Worm (Caenorhabditis elegans) whole organism, L1 larva: ENCODE results near the gene ins-15.

Experiments used
- C04F5.9 ChIP-seq: sonication (generic microtip); optimal IDR thresholded peaks from 2 replicates; lab custom pipeline; 2016; ENCODE audit warnings: missing genetic modification characterization, missing compliant biosample characterization
- C16A3.4 ChIP-seq: fragments of 150-350 bp; optimal IDR thresholded peaks from 2 replicates; lab custom pipeline; 2014; ENCODE audit warnings: missing biosample characterization, missing genetic modification characterization
- C34B4.2 ChIP-seq: sonication (generic microtip); optimal IDR thresholded peaks from 2 replicates; lab custom pipeline; 2017; ENCODE audit warnings: mild to moderate bottlenecking, missing genetic modification characterization, missing compliant biosample characterization
- Y116A8C.19 ChIP-seq: sonication (generic microtip); optimal IDR thresholded peaks from 2 replicates; lab custom pipeline; 2016; ENCODE audit warnings: missing compliant biosample characterization, missing genetic modification characterization, borderline replicate concordance
- aha-1 ChIP-seq: fragments of 150-350 bp; optimal IDR thresholded peaks from 2 replicates; lab custom pipeline; 2014; ENCODE audit warnings: missing biosample characterization, missing genetic modification characterization
- ama-1 ChIP-seq: fragments of 150-350 bp; optimal IDR thresholded peaks from 2 replicates; lab custom pipeline; 2014
- blmp-1 ChIP-seq: fragments of 150-350 bp; optimal IDR thresholded peaks from 2 replicates; lab custom pipeline; 2014; ENCODE audit warnings: missing biosample characterization, missing genetic modification characterization
- ceh-63 ChIP-seq: fragments of 200-800 bp; sonication (Bioruptor generic); optimal IDR thresholded peaks from 2 replicates; lab custom pipeline; 2018; ENCODE audit warnings: mild to moderate bottlenecking, missing genetic modification characterization, missing compliant biosample characterization
- ceh-88 ChIP-seq: fragments of 200-800 bp; sonication (Bioruptor generic); IDR thresholded peaks from 2 replicates; pipeline ENCODE4 v1.3.6; 2022; ENCODE audit warnings: missing genetic modification characterization, missing compliant biosample characterization
- ceh-90 ChIP-seq: sonication (generic microtip); optimal IDR thresholded peaks from 2 replicates; lab custom pipeline; 2016; ENCODE audit warnings: missing genetic modification characterization, missing compliant biosample characterization
- dpl-1 ChIP-seq, 3 experiments: fragments of 150-350 bp in 2 of 3; sonication (generic microtip) in 1 of 3; optimal IDR thresholded peaks; 2 replicates each; lab custom pipeline; 2014 to 2017; ENCODE audit warnings: missing biosample characterization in 3 of 3, missing genetic modification characterization in 3 of 3, missing genetic modification reagents in 3 of 3
- dsc-1 ChIP-seq: sonication (generic microtip); optimal IDR thresholded peaks from 2 replicates; lab custom pipeline; 2016; ENCODE audit warnings: mild to moderate bottlenecking, missing genetic modification characterization, missing compliant biosample characterization
- efl-1 ChIP-seq, 4 experiments: fragments of 150-350 bp; optimal IDR thresholded peaks in 3 of 4; peaks in 1 of 4; 1 replicate in 1 of 4; 2 replicates in 3 of 4; lab custom pipeline; 2014; ENCODE audit warnings: missing biosample characterization in 2 of 4, missing genetic modification characterization in 2 of 4, missing genetic modification reagents in 2 of 4
- efl-3 ChIP-seq: fragments of 200-800 bp; sonication (Bioruptor generic); optimal IDR thresholded peaks from 2 replicates; lab custom pipeline; 2018; ENCODE audit warnings: mild to moderate bottlenecking, missing genetic modification characterization, missing compliant biosample characterization
- egl-13 ChIP-seq: sonication (generic microtip); optimal IDR thresholded peaks from 2 replicates; lab custom pipeline; 2016; ENCODE audit warnings: missing genotype, missing genetic modification reagents, missing genetic modification characterization, missing compliant biosample characterization
- elt-2 ChIP-seq: sonication (generic microtip); optimal IDR thresholded peaks from 2 replicates; lab custom pipeline; 2016; ENCODE audit warnings: missing genetic modification characterization, mild to moderate bottlenecking, inconsistent platforms, missing compliant biosample characterization, missing genetic modification reagents
- elt-3 ChIP-seq, 6 experiments: fragments of 150-350 bp in 1 of 6; sonication (generic microtip); optimal IDR thresholded peaks; 2 replicates each; lab custom pipeline; 2017 to 2018; ENCODE audit warnings: missing biosample characterization in 6 of 6, missing genetic modification characterization in 6 of 6, inconsistent platforms in 1 of 6
- ets-5 ChIP-seq: fragments of 200-800 bp; sonication (Bioruptor generic); IDR thresholded peaks from 2 replicates; pipeline ENCODE4 v1.3.6; 2022; ENCODE audit warnings: missing genetic modification characterization, missing compliant biosample characterization
- fkh-10 ChIP-seq: sonication (generic microtip); optimal IDR thresholded peaks from 2 replicates; lab custom pipeline; 2017; ENCODE audit warnings: missing biosample characterization, missing genetic modification reagents, missing genetic modification characterization
- fos-1 ChIP-seq: fragments of 150-350 bp; optimal IDR thresholded peaks from 2 replicates; lab custom pipeline; 2014; ENCODE audit warnings: missing biosample characterization, missing genetic modification characterization
- hlh-17 ChIP-seq: fragments of 200-800 bp; sonication (Bioruptor generic); optimal IDR thresholded peaks from 2 replicates; lab custom pipeline; 2018; ENCODE audit warnings: missing genetic modification characterization, mild to moderate bottlenecking, missing compliant biosample characterization, moderate library complexity, borderline replicate concordance
- jun-1 ChIP-seq: fragments of 150-350 bp; optimal IDR thresholded peaks from 2 replicates; lab custom pipeline; 2014; ENCODE audit warnings: missing biosample characterization, missing genetic modification reagents, missing genetic modification characterization
- lin-13 ChIP-seq: fragments of 150-350 bp; optimal IDR thresholded peaks from 2 replicates; lab custom pipeline; 2014; ENCODE audit warnings: missing biosample characterization, missing genetic modification reagents, missing genetic modification characterization
- lin-15B ChIP-seq: fragments of 150-350 bp; sonication (generic microtip); optimal IDR thresholded peaks from 3 replicates; lab custom pipeline; 2014; ENCODE audit warnings: missing biosample characterization, missing genetic modification characterization
- lin-39 ChIP-seq: fragments of 150-350 bp; optimal IDR thresholded peaks from 2 replicates; lab custom pipeline; 2014; ENCODE audit warnings: missing biosample characterization, missing genetic modification reagents, missing genetic modification characterization
- lir-3 ChIP-seq: sonication (generic microtip); optimal IDR thresholded peaks from 2 replicates; lab custom pipeline; 2016; ENCODE audit warnings: mild to moderate bottlenecking, missing genetic modification characterization, moderate library complexity, missing compliant biosample characterization; ENCODE audit not compliant: poor library complexity
- lsy-2 ChIP-seq, 2 experiments: fragments of 150-350 bp; optimal IDR thresholded peaks; 2 replicates each; lab custom pipeline; 2014; ENCODE audit warnings: missing biosample characterization in 2 of 2, missing genetic modification characterization in 2 of 2
- mab-9 ChIP-seq: fragments of 200-800 bp; sonication (Bioruptor generic); IDR thresholded peaks from 2 replicates; pipeline ENCODE4 v1.3.6; 2022; ENCODE audit warnings: missing genetic modification reagents, missing genetic modification characterization, missing compliant biosample characterization
- mdl-1 ChIP-seq, 2 experiments: fragments of 150-350 bp; optimal IDR thresholded peaks; 2 replicates each; lab custom pipeline; 2014 to 2017; ENCODE audit warnings: missing biosample characterization in 2 of 2, missing genetic modification characterization in 2 of 2, inconsistent platforms in 1 of 2
- mef-2 ChIP-seq: fragments of 150-350 bp; optimal IDR thresholded peaks from 2 replicates; lab custom pipeline; 2014; ENCODE audit warnings: missing biosample characterization, missing genetic modification characterization
- mep-1 ChIP-seq: fragments of 150-350 bp; optimal IDR thresholded peaks from 2 replicates; lab custom pipeline; 2014; ENCODE audit warnings: missing biosample characterization, missing genetic modification characterization
- nhr-11 ChIP-seq: fragments of 150-350 bp; optimal IDR thresholded peaks from 2 replicates; lab custom pipeline; 2014; ENCODE audit warnings: missing biosample characterization, missing genetic modification characterization
- nhr-12 ChIP-seq: sonication (generic microtip); optimal IDR thresholded peaks from 2 replicates; lab custom pipeline; 2017; ENCODE audit warnings: missing biosample characterization, missing genetic modification characterization
- nhr-20 ChIP-seq: sonication (generic microtip); optimal IDR thresholded peaks from 2 replicates; lab custom pipeline; 2016; ENCODE audit warnings: mild to moderate bottlenecking, missing genetic modification characterization, missing compliant biosample characterization
- nhr-47 ChIP-seq: sonication (generic microtip); optimal IDR thresholded peaks from 2 replicates; lab custom pipeline; 2016; ENCODE audit warnings: mild to moderate bottlenecking, missing genetic modification characterization, moderate library complexity, missing compliant biosample characterization
- nhr-71 ChIP-seq: sonication (generic microtip); optimal IDR thresholded peaks from 2 replicates; lab custom pipeline; 2016; ENCODE audit warnings: mild to moderate bottlenecking, missing genetic modification characterization, moderate library complexity, missing compliant biosample characterization
- nhr-84 ChIP-seq: sonication (generic microtip); optimal IDR thresholded peaks from 2 replicates; lab custom pipeline; 2017; ENCODE audit warnings: missing biosample characterization, missing genetic modification characterization
- pag-3 ChIP-seq: sonication (generic microtip); optimal IDR thresholded peaks from 2 replicates; lab custom pipeline; 2017; ENCODE audit warnings: missing genetic modification characterization, mild to moderate bottlenecking, missing compliant biosample characterization, antibody characterized with exemption, borderline replicate concordance; ENCODE audit not compliant: insufficient read depth
- pax-3 ChIP-seq: fragments of 200-800 bp; sonication (Bioruptor generic); optimal IDR thresholded peaks from 2 replicates; lab custom pipeline; 2018; ENCODE audit warnings: mild to moderate bottlenecking, missing genetic modification characterization, moderate library complexity, missing compliant biosample characterization
- snu-23 ChIP-seq: sonication (generic microtip); optimal IDR thresholded peaks from 2 replicates; lab custom pipeline; 2016; ENCODE audit warnings: missing genetic modification characterization, missing compliant biosample characterization
- sup-37 ChIP-seq: fragments of 200-800 bp; sonication (Bioruptor generic); optimal IDR thresholded peaks from 2 replicates; lab custom pipeline; 2018; ENCODE audit warnings: mild to moderate bottlenecking, missing genetic modification characterization, missing compliant biosample characterization
- tbx-2 ChIP-seq: sonication (generic microtip); optimal IDR thresholded peaks from 2 replicates; lab custom pipeline; 2016; ENCODE audit warnings: missing genetic modification characterization, missing compliant biosample characterization
- tlp-1 ChIP-seq: fragments of 150-350 bp; optimal IDR thresholded peaks from 2 replicates; lab custom pipeline; 2014; ENCODE audit warnings: missing biosample characterization, missing genetic modification characterization
- unc-130 ChIP-seq: fragments of 150-350 bp; optimal IDR thresholded peaks from 2 replicates; lab custom pipeline; 2017; ENCODE audit warnings: missing biosample characterization, missing genetic modification characterization, inconsistent platforms
- unc-30 ChIP-seq: sonication (generic microtip); optimal IDR thresholded peaks from 2 replicates; lab custom pipeline; 2017; ENCODE audit warnings: missing biosample characterization, missing genetic modification characterization
- unc-86 ChIP-seq: sonication (generic microtip); optimal IDR thresholded peaks from 2 replicates; lab custom pipeline; 2016; ENCODE audit warnings: missing genetic modification characterization, missing compliant biosample characterization
- unc-98 ChIP-seq: fragments of 200-800 bp; sonication (Bioruptor generic); IDR thresholded peaks from 2 replicates; pipeline ENCODE4 v1.3.6; 2022; ENCODE audit warnings: missing genetic modification characterization, missing compliant biosample characterization
- xbp-1 ChIP-seq: sonication (generic microtip); optimal IDR thresholded peaks from 2 replicates; lab custom pipeline; 2016; ENCODE audit warnings: missing genetic modification characterization, missing compliant biosample characterization
- zag-1 ChIP-seq: fragments of 150-350 bp; optimal IDR thresholded peaks from 2 replicates; lab custom pipeline; 2014; ENCODE audit warnings: missing biosample characterization, missing genetic modification characterization
- zip-4 ChIP-seq: fragments of 200-800 bp; sonication (Bioruptor generic); optimal IDR thresholded peaks from 2 replicates; lab custom pipeline; 2018; ENCODE audit warnings: mild to moderate bottlenecking, missing genetic modification characterization, moderate library complexity, missing compliant biosample characterization

ins-15 gene

DNA sequence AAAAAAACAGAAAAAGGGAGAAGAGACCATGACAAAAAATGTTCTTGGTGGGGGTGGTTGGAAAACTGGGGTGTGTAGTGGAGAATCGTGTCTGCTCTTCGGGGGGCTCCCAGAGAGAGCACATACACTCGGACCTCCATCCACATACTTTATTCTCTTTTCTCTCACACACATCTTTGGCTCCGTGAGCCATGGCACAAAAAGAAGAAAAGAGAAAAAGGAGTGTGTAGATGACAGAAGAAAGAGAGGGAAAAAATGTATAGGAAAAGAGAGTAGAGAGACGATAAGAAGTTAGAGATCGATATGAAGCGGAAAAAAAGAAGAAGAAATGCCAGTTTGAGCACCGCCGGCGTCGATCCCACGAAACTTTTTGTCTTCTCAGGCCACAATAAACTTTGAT lies 35.6 kb downstream of the ins-15 start (continued):
- TF ChIP-seq nhr-84 (tag; lab: Kevin White, UChicago), result no peak
- TF ChIP-seq mdl-1 (tag; optimal IDR thresholded peaks at IDR 0.05; lab: Kevin White, UChicago), result no peak
- TF ChIP-seq fkh-10 (GFP tag; lab: Kevin White, UChicago), result peak; percentile 8
- TF ChIP-seq ama-1 (lab: Kevin White, UChicago), result no peak
- peak; percentile 40 for TF ChIP-seq mep-1 (tag; lab: Kevin White, UChicago)
- peak; percentile 29 for TF ChIP-seq nhr-47 (tag; lab: Kevin White, UChicago)
- TF ChIP-seq mab-9, result no peak
- no peak for TF ChIP-seq jun-1
- TF ChIP-seq mef-2, result no peak
- no peak for TF ChIP-seq zip-4 (GFP tag; lab: Kevin White, UChicago)
- TF ChIP-seq tbx-2 (tag; lab: Kevin White, UChicago), result peak; percentile 13
- TF ChIP-seq nhr-20 (tag; lab: Kevin White, UChicago), result peak; percentile 8
- no peak for TF ChIP-seq lin-39
- no peak for TF ChIP-seq sup-37
- peak; percentile 14 to 28 for TF ChIP-seq efl-1 (optimal IDR thresholded peaks at IDR 0.05; lab: Kevin White, UChicago)
- TF ChIP-seq efl-1 (GFP tag; optimal IDR thresholded peaks at IDR 0.05 in 1 of 2; lab: Kevin White, UChicago), result peak in 1 of 2 experiments; percentile 18
- peak; percentile 58 for TF ChIP-seq snu-23 (GFP tag; lab: Kevin White, UChicago)
- TF ChIP-seq hlh-17 (GFP tag; lab: Kevin White, UChicago), result no peak
- TF ChIP-seq lir-3 (tag; lab: Kevin White, UChicago), result no peak
- TF ChIP-seq xbp-1 (tag; lab: Kevin White, UChicago), result peak; percentile 14
- no peak for TF ChIP-seq nhr-11 (tag; lab: Kevin White, UChicago)
- TF ChIP-seq efl-3, result no peak
- no peak for TF ChIP-seq nhr-12
- no peak for TF ChIP-seq lin-15B (tag; lab: Kevin White, UChicago)
- no peak for TF ChIP-seq ceh-63
- no peak for TF ChIP-seq fos-1
- no peak for TF ChIP-seq elt-2 (tag; lab: Kevin White, UChicago)
- TF ChIP-seq unc-98 (GFP tag; lab: Robert Waterston, UW), result no peak
- TF ChIP-seq ceh-90, result no peak
- TF ChIP-seq pag-3 (tag; lab: Kevin White, UChicago), result no peak
- no peak for TF ChIP-seq unc-130 (tag; lab: Kevin White, UChicago)

DNA sequence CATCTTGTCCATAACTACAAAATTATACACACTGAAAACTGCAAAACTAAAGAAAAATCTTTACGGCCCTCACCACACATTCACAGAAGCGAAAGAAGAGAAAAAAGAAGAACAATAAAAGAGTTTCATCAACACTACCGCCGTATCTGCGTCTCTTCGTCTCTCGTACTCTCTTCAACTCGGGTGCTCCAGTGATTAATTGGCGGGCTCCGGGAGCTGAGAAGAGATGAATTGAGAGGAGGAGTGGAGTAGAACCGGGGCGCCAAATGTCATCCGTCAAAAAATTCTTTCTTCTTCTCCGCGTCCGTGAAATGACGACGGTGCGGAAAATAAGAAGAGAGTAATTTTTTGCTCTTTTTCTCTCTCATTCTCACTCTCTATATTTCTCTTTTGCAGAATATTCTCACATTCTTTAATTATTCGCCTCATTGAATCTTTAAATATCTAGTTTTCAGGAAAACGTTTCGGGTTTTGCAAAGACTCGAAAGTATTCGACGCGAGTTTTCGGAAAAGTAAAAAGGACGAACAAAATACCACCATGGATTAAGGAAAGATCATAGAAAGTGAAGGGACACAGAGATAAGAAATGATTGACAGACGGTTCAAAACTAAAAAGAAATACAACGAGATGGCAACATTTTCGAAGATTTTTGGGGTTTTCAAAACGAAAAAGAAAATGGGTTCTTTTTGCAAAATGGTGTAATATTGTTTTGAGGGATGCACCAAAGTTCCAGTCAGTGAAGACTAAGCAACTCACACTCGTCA lies 36.9 kb downstream of the ins-15 start:
- TF ChIP-seq ceh-88 (GFP tag; lab: Robert Waterston, UW) (no peak), jun-1 (no peak), mef-2 (no peak), lin-13 (GFP tag; lab: Kevin White, UChicago) (peak; percentile 3), nhr-11 (tag; lab: Kevin White, UChicago) (no peak), dpl-1 (GFP tag; optimal IDR thresholded peaks at IDR 0.05; lab: Kevin White, UChicago) (no peak), Y116A8C.19 (tag; lab: Kevin White, UChicago) (no peak), mdl-1 (tag; optimal IDR thresholded peaks at IDR 0.05; lab: Kevin White, UChicago) (no peak), zag-1 (tag; lab: Kevin White, UChicago) (no peak), elt-3 (tag; optimal IDR thresholded peaks at IDR 0.05; lab: Kevin White, UChicago) (no peak), egl-13 (tag; lab: Kevin White, UChicago) (no peak), ets-5 (GFP tag; lab: Robert Waterston, UW) (no peak), unc-30 (tag; lab: Kevin White, UChicago) (no peak), nhr-71 (peak; percentile 74), dsc-1 (tag; lab: Kevin White, UChicago) (peak; percentile 61), unc-86 (tag; lab: Kevin White, UChicago) (peak; percentile 5), ceh-90 (no peak), tlp-1 (no peak), pax-3 (tag; lab: Kevin White, UChicago) (no peak), aha-1 (tag; lab: Kevin White, UChicago) (no peak), nhr-12 (no peak), zip-4 (GFP tag; lab: Kevin White, UChicago) (no peak), C16A3.4 (tag; lab: Kevin White, UChicago) (no peak), lsy-2 (tag; optimal IDR thresholded peaks at IDR 0.05; lab: Kevin White, UChicago) (peak in 1 of 2 experiments; percentile 33), unc-98 (GFP tag; lab: Robert Waterston, UW) (no peak), C04F5.9 (tag; lab: Kevin White, UChicago) (no peak), hlh-17 (GFP tag; lab: Kevin White, UChicago) (no peak), C34B4.2 (tag; lab: Kevin White, UChicago) (no peak), ceh-63 (no peak), blmp-1 (tag; lab: Kevin White, UChicago) (peak; percentile 61)
